Fruit fly (Drosophila melanogaster): ENCODE measurements around the gene rdgB.
A peak's percentile ranks its signal among the peaks of the same experiment; 100 is the strongest.

The rdgB gene

DNA sequence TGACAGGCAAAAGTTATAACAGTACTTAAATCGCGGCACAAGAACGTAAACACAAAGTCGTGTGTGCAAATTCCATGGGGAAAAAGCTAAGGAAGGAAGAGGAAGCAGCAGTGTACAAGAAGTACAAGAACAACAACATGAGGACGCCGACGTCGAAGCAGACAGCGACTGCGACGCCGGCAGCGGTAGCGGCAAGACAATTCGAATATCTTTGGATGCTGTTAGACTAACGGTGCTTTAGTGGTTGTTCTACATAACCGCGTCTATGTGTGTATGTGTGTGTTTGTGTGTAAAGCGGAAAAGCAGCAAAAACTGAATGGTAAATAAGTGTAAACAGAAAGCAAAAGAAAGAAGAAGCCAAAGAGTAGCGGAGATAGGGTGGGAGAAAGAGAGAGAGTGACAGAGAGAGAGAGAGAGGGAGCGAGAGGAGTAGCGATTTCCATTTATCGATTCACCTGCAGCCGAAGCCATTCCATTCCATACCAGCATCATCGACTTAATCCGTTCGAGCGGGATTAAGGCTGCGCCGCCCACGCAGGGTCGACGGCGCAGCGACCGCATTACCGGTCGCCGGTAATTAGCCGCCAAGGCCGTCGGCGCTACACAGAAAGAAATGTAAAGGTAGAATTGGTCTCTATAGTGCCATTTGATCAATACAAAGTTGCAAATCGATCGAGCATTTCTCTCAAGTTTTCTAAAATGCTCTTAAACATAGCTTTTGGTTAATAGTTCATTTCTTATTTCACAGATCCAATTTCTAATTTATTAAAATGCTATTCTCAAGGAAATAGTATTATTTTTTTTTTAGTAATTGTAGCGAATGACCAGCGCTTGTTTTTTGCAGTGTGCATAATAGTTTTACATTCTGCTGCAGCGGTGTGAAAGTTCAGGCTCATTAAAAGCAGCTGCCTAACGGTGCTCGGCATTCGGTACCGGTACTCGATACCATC lies 21.7 kb downstream of the rdgB start (continued):
- TF ChIP-seq CrebB (tag; optimal IDR thresholded peaks at IDR 0.05) (no peak), CG6765 (GFP tag; optimal IDR thresholded peaks at IDR 0.05) (no peak), pzg (GFP tag; optimal IDR thresholded peaks at IDR 0.05) (no peak), sna (GFP tag; IDR thresholded peaks at IDR 0.05; ENCODE audit: partially characterized antibody) (no peak), Lim3 (GFP tag; IDR thresholded peaks at IDR 0.05) (no peak), CG10431 (GFP tag; optimal IDR thresholded peaks at IDR 0.05) (peak; percentile 27), CG12071 (GFP tag; optimal IDR thresholded peaks at IDR 0.05) (no peak), Bgb (GFP tag; IDR thresholded peaks at IDR 0.05; ENCODE audit: partially characterized antibody) (no peak), CG16813 (GFP tag; IDR thresholded peaks at IDR 0.05; ENCODE audit: partially characterized antibody) (no peak), CG2199 (GFP tag; IDR thresholded peaks at IDR 0.05) (no peak), Mrtf (GFP tag; IDR thresholded peaks at IDR 0.05) (no peak), sob (GFP tag; IDR thresholded peaks at IDR 0.05) (no peak), CG12104 (GFP tag; optimal IDR thresholded peaks at IDR 0.05) (peak; percentile 33), Blimp-1 (GFP tag; optimal IDR thresholded peaks at IDR 0.05) (peak; percentile 60), CG17361 (GFP tag; IDR thresholded peaks at IDR 0.05) (peak; percentile 60; the same call in 2 of the 3 replicates), CG2678 (tag; optimal IDR thresholded peaks at IDR 0.05) (peak; percentile 69), Tbp (GFP tag; optimal IDR thresholded peaks at IDR 0.05) (no peak), Spps (tag; optimal IDR thresholded peaks at IDR 0.05) (no peak), CG18476 (GFP tag; optimal IDR thresholded peaks at IDR 0.05) (peak; percentile 28), CG3065 (GFP tag; optimal IDR thresholded peaks at IDR 0.05) (no peak), CG8388 (GFP tag; optimal IDR thresholded peaks at IDR 0.05) (peak; percentile 56), ind (GFP tag; optimal IDR thresholded peaks at IDR 0.05) (peak; percentile 59), nerfin-1 (tag; optimal IDR thresholded peaks at IDR 0.05) (peak; percentile 40), Hmx (GFP tag; optimal IDR thresholded peaks at IDR 0.05) (no peak), CG30403 (GFP tag; optimal IDR thresholded peaks at IDR 0.05) (peak; percentile 67), psq (GFP tag; optimal IDR thresholded peaks at IDR 0.05) (peak; percentile 31), Bteb2 (GFP tag; optimal IDR thresholded peaks at IDR 0.05) (peak; percentile 41), lilli (GFP tag; optimal IDR thresholded peaks at IDR 0.05) (peak; percentile 49), fd64A (GFP tag; optimal IDR thresholded peaks at IDR 0.05) (no peak), dan (GFP tag; IDR thresholded peaks at IDR 0.05) (no peak), tio (GFP tag; optimal IDR thresholded peaks at IDR 0.05) (peak; percentile 54), nmo (GFP tag; optimal IDR thresholded peaks at IDR 0.05) (peak; percentile 56), Oli (tag; optimal IDR thresholded peaks at IDR 0.05) (peak; percentile 76), CG15269 (tag; optimal IDR thresholded peaks at IDR 0.05) (peak; percentile 61), nau (GFP tag; optimal IDR thresholded peaks at IDR 0.05) (peak; percentile 19), pnt (GFP tag; optimal IDR thresholded peaks at IDR 0.05) (peak; percentile 14), Bdp1 (GFP tag; optimal IDR thresholded peaks at IDR 0.05) (no peak), NK7.1 (GFP tag; optimal IDR thresholded peaks at IDR 0.05) (no peak), CG10543 (GFP tag; optimal IDR thresholded peaks at IDR 0.05) (no peak), slou (GFP tag; optimal IDR thresholded peaks at IDR 0.05) (no peak), Kr (GFP tag; optimal IDR thresholded peaks at IDR 0.05) (no peak), CG12219 (GFP tag; optimal IDR thresholded peaks at IDR 0.05) (peak; percentile 9), sim (GFP tag; IDR thresholded peaks at IDR 0.05) (no peak), Hsf (GFP tag; optimal IDR thresholded peaks at IDR 0.05) (peak; percentile 65), Mad (GFP tag; optimal IDR thresholded peaks at IDR 0.05) (no peak), CG7786 (GFP tag; optimal IDR thresholded peaks at IDR 0.05) (no peak), B-H1 (GFP tag; IDR thresholded peaks at IDR 0.05) (no peak), Hr3 (GFP tag; optimal IDR thresholded peaks at IDR 0.05) (peak; percentile 16), CG17802 (tag; optimal IDR thresholded peaks at IDR 0.05) (peak; percentile 6)
